Worm (Caenorhabditis elegans): ENCODE results near the gene srt-54.
A peak's percentile ranks its signal among the peaks of the same experiment; 100 is the strongest.

Gene srt-54

DNA sequence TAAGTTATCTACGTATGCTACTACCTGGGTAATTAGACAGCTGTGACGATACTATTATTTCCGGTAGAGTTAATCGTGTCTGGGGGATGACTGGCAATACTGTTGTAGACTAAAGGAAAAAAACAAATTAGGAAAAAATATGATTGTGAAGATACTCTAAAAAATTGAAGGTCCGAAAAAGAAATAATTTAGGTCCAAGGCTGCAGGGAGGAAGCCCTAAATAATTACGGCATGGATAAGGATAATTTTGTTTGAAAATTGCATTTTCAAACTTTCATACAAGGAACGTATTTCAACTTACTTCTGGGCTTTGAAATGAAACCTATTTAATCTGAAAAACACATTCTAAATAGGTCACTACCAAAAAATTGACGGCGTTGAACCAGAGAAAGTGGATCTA, 11.9 kb downstream of the srt-54 start, which contains the start of gene srd-3:
Gene srd-3 (minus strand): TSS at position 101 of the 400 bp plus-strand sequence.
- TF ChIP-seq nhr-77 (tag; optimal IDR thresholded peaks at IDR 0.05) (no peak), aly-2 (tag; optimal IDR thresholded peaks at IDR 0.05) (no peak), ztf-11 (tag; optimal IDR thresholded peaks at IDR 0.05) (no peak), ama-1 (optimal IDR thresholded peaks at IDR 0.05) (no peak), daf-12 (tag; optimal IDR thresholded peaks at IDR 0.05) (no peak), mml-1 (tag; optimal IDR thresholded peaks at IDR 0.05) (no peak), elt-1 (tag; optimal IDR thresholded peaks at IDR 0.05) (no peak), eor-1 (tag; optimal IDR thresholded peaks at IDR 0.05) (no peak), nhr-67 (tag; optimal IDR thresholded peaks at IDR 0.05) (no peak), tbx-2 (tag; optimal IDR thresholded peaks at IDR 0.05) (no peak), jun-1 (tag; optimal IDR thresholded peaks at IDR 0.05) (no peak), R02D3.7 (tag; optimal IDR thresholded peaks at IDR 0.05) (no peak), egl-5 (tag; optimal IDR thresholded peaks at IDR 0.05) (no peak), pqm-1 (tag; optimal IDR thresholded peaks at IDR 0.05) (no peak), fos-1 (tag; optimal IDR thresholded peaks at IDR 0.05) (no peak), nhr-76 (tag; optimal IDR thresholded peaks at IDR 0.05) (no peak), skn-1 (tag; optimal IDR thresholded peaks at IDR 0.05) (no peak), snpc-4 (tag; optimal IDR thresholded peaks at IDR 0.05) (no peak), nhr-237 (tag; optimal IDR thresholded peaks at IDR 0.05) (no peak), nhr-12 (tag; optimal IDR thresholded peaks at IDR 0.05) (no peak)

DNA sequence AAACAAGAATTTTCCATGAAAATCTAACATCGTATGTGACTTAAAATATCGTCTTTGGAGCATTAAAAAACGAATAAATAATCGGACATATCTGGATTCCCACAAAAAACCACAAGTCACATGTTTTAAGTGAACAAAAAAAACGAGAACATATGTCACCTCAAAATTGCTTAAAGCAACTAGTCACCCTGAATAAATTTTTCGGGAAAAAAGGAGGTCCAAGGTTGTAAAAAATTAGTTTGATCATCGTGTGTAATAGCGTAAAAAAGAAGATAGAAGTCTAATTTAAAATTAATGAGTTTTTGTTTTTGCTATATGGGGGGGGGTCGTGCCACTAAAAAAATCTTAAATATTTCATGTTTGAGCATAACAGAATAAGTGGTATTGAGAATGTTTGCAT, 12.8 kb downstream of the srt-54 start:
- TF ChIP-seq fkh-10 (GFP tag; optimal IDR thresholded peaks at IDR 0.05), result no peak
- TF ChIP-seq fkh-2 (tag; optimal IDR thresholded peaks at IDR 0.05), result no peak

DNA sequence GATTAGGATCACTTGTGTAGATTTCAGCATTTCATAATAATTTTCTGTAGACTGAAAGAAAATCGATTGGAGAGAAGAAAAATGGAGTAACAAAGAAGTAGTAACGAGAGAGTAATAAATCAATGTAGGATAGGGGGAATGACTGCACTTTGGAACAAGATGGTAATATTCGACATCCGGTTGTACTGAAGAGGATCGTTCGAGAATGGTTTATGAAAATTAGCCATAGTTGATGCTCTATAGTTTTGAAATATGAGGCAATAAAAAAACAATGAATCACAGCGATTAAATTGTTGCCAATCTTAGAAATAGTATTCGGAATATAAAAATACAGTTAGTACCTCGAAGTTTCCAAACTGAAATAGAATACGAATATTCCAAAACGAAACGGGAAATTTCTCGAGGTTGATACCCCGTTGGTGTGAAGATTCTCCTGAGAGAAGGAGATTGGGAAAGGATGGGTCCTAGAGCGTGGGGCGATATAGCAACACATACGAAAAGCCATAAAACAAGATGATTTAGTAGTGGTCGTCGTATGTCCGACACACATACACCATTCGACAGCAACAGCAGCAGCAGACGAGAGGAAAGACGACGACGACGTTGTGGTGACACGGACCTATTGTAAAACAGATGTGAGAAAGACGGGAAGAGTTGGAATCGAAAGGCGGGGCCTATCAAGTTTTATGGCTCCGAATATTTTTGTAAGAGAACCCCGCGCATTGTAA, 16.7 kb downstream of the srt-54 start, which contains the start of gene cwn-1:
Gene cwn-1 (minus strand): TSS at position 51 of the 728 bp plus-strand sequence.
- TF ChIP-seq egl-5 (tag; optimal IDR thresholded peaks at IDR 0.05) (peak; percentile 68), zag-1 (tag; optimal IDR thresholded peaks at IDR 0.05) (no peak)

DNA sequence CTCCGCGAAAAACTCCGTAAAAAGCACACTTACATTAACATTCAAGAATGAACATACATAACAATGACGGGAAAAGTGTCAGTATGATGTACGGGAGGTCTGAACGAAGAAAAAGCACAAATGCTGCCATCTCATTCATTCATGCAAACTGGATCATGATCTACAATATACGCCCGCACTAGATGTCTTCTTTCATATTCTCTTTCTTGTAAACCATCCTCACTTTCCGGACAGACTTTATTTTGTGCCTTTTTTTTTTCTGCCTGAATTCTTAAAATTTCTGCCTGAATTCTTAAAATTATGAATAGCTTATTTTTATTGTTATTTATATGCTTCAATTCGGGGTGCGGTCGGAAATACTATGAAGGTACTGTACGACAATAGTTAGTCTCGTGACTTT, 18.1 kb downstream of the srt-54 start, which contains the start of gene K10B4.1:
Gene K10B4.1 (plus strand): TSS at position 301 of the 400 bp plus-strand sequence.
- TF ChIP-seq nhr-76 (tag; optimal IDR thresholded peaks at IDR 0.05) (no peak), snpc-4 (tag; optimal IDR thresholded peaks at IDR 0.05) (no peak), unc-62 (GFP tag; optimal IDR thresholded peaks at IDR 0.05) (no peak), skn-1 (tag; optimal IDR thresholded peaks at IDR 0.05) (no peak), mdl-1 (tag; optimal IDR thresholded peaks at IDR 0.05) (no peak), nhr-23 (tag; optimal IDR thresholded peaks at IDR 0.05) (no peak), jun-1 (tag; optimal IDR thresholded peaks at IDR 0.05) (no peak), nhr-77 (tag; optimal IDR thresholded peaks at IDR 0.05) (no peak), elt-1 (tag; optimal IDR thresholded peaks at IDR 0.05) (no peak), ama-1 (optimal IDR thresholded peaks at IDR 0.05) (no peak), lin-15B (tag; optimal IDR thresholded peaks at IDR 0.05) (no peak), fkh-10 (GFP tag; optimal IDR thresholded peaks at IDR 0.05) (no peak), fkh-2 (tag; optimal IDR thresholded peaks at IDR 0.05) (no peak), ztf-4 (tag; optimal IDR thresholded peaks at IDR 0.05) (no peak), pha-4 (tag; optimal IDR thresholded peaks at IDR 0.05) (no peak), nhr-43 (tag; optimal IDR thresholded peaks at IDR 0.05; ENCODE audit: poor library complexity, severe bottlenecking) (no peak), daf-12 (tag; optimal IDR thresholded peaks at IDR 0.05) (no peak), nhr-28 (tag; optimal IDR thresholded peaks at IDR 0.05) (no peak), nhr-25 (tag; optimal IDR thresholded peaks at IDR 0.05) (no peak)

DNA sequence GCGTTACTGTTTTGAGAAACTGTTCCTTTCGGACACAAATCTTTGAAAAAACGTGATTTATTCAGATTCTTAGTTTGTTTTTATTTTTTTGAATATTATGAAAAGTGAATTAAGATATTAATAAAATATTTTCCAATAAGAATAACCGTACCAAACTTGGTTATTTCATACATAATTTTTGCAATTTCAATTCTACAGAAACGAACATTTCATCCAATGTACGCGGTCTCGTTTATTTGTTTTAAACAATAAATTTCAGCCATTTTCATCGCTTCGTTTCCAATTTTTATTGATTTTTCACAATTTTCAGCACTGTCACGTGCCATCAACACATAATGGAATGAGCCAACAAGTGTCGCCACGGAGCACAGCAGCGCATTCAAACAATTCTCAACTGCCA, 29.9 kb downstream of the srt-54 start, which contains the start of gene T25D3.4:
Gene T25D3.4 (plus strand): TSS at position 301 of the 400 bp plus-strand sequence.
- TF ChIP-seq nhr-23 (tag; optimal IDR thresholded peaks at IDR 0.05) (no peak), elt-2 (tag; optimal IDR thresholded peaks at IDR 0.05) (peak; percentile 17), nhr-11 (tag; optimal IDR thresholded peaks at IDR 0.05) (no peak)
